Fruit fly (Drosophila melanogaster) whole organism, embryonic: ENCODE measurements around the gene MAPk-Ak2.
A peak's percentile ranks its signal among the peaks of the same experiment; 100 is the strongest.

Experiments used
- Aef1 ChIP-seq: fragments of 200-800 bp; sonication (Bioruptor generic); IDR thresholded peaks from 3 replicates; pipeline ENCODE4 v1.3.6; 2022; ENCODE audit warnings: missing biosample characterization, missing genetic modification characterization
- Blimp-1 ChIP-seq: fragments of 200-800 bp; sonication (Bioruptor generic); optimal IDR thresholded peaks from 3 replicates; lab custom pipeline; 2018; ENCODE audit warnings: missing biosample characterization, missing genetic modification characterization, mild to moderate bottlenecking, moderate library complexity, missing genetic modification reagents
- CG11093 ChIP-seq: fragments of 200-800 bp; sonication (Bioruptor generic); IDR thresholded peaks from 3 replicates; pipeline ENCODE4 v1.3.6; 2022; ENCODE audit warnings: missing biosample characterization, missing genetic modification characterization
- CG12744 ChIP-seq: fragments of 200-800 bp; sonication (Bioruptor generic); optimal IDR thresholded peaks from 2 replicates; lab custom pipeline; 2016; ENCODE audit warnings: missing biosample characterization, missing genetic modification characterization
- CG13424 ChIP-seq: fragments of 200-800 bp; sonication (Bioruptor generic); optimal IDR thresholded peaks from 2 replicates; lab custom pipeline; 2019; ENCODE audit warnings: missing biosample characterization, mild to moderate bottlenecking, missing genetic modification characterization, moderate library complexity
- CG14014 ChIP-seq: fragments of 200-800 bp; sonication (Bioruptor generic); IDR thresholded peaks from 2 replicates; pipeline ENCODE4 v1.3.6; 2022; ENCODE audit warnings: missing biosample characterization, missing genetic modification characterization
- CG15514 ChIP-seq: fragments of 200-800 bp; sonication (Bioruptor generic); optimal IDR thresholded peaks from 3 replicates; lab custom pipeline; 2017; ENCODE audit warnings: missing biosample characterization, missing genetic modification characterization, mild to moderate bottlenecking, moderate library complexity, missing genetic modification reagents
- CG17361 ChIP-seq: fragments of 200-800 bp; sonication (Bioruptor generic); IDR thresholded peaks from 3 replicates; pipeline ENCODE4 v1.3.6; 2022; ENCODE audit warnings: missing biosample characterization, missing genetic modification characterization
- CG18262 ChIP-seq: fragments of 200-800 bp; optimal IDR thresholded peaks from 3 replicates; lab custom pipeline; 2019; ENCODE audit warnings: missing biosample characterization, mild to moderate bottlenecking, missing genetic modification characterization, moderate library complexity
- CG2120 ChIP-seq: fragments of 200-800 bp; sonication (Bioruptor generic); optimal IDR thresholded peaks from 3 replicates; lab custom pipeline; 2016; ENCODE audit warnings: missing biosample characterization, missing genetic modification characterization
- CG30020 ChIP-seq: fragments of 200-800 bp; optimal IDR thresholded peaks from 2 replicates; lab custom pipeline; 2019; ENCODE audit warnings: missing biosample characterization, mild to moderate bottlenecking, missing genetic modification characterization, moderate library complexity
- CG30431 ChIP-seq: fragments of 200-800 bp; sonication (Bioruptor generic); optimal IDR thresholded peaks from 2 replicates; lab custom pipeline; 2017; ENCODE audit warnings: missing biosample characterization, missing genetic modification characterization
- CG4424 ChIP-seq: fragments of 200-800 bp; sonication (Bioruptor generic); optimal IDR thresholded peaks from 3 replicates; lab custom pipeline; 2016; ENCODE audit warnings: missing biosample characterization, missing genetic modification characterization
- CG4854 ChIP-seq: fragments of 200-800 bp; sonication (Bioruptor generic); optimal IDR thresholded peaks from 2 replicates; lab custom pipeline; 2016; ENCODE audit warnings: missing biosample characterization, missing genetic modification characterization, inconsistent platforms
- CG6175 ChIP-seq: fragments of 200-800 bp; sonication (Bioruptor generic); IDR thresholded peaks from 3 replicates; pipeline ENCODE4 v1.3.6; 2022; ENCODE audit warnings: missing biosample characterization, missing genetic modification characterization
- CG7745 ChIP-seq: fragments of 200-800 bp; sonication (Bioruptor generic); optimal IDR thresholded peaks from 2 replicates; lab custom pipeline; 2018; ENCODE audit warnings: missing biosample characterization, mild to moderate bottlenecking, missing genetic modification characterization, moderate library complexity
- CG9437 ChIP-seq: fragments of 200-800 bp; sonication (Bioruptor generic); optimal IDR thresholded peaks from 2 replicates; lab custom pipeline; 2018; ENCODE audit warnings: missing biosample characterization, mild to moderate bottlenecking, missing genetic modification characterization
- CG9932 ChIP-seq: fragments of 200-800 bp; sonication (Bioruptor generic); IDR thresholded peaks from 2 replicates; pipeline ENCODE4 v1.3.6; 2022; ENCODE audit warnings: missing biosample characterization, missing genetic modification characterization
- CoRest ChIP-seq: fragments of 200-800 bp; sonication (Bioruptor generic); optimal IDR thresholded peaks from 3 replicates; lab custom pipeline; 2018; ENCODE audit warnings: missing biosample characterization, mild to moderate bottlenecking, missing genetic modification characterization, moderate library complexity
- D19A ChIP-seq: fragments of 200-800 bp; optimal IDR thresholded peaks from 3 replicates; lab custom pipeline; 2019; ENCODE audit warnings: missing biosample characterization, mild to moderate bottlenecking, missing genetic modification characterization, moderate library complexity
- Ets97D ChIP-seq: fragments of 200-800 bp; sonication (Bioruptor generic); optimal IDR thresholded peaks from 3 replicates; lab custom pipeline; 2016; ENCODE audit warnings: missing biosample characterization, missing genetic modification characterization
- HLH3B ChIP-seq: fragments of 200-800 bp; sonication (Bioruptor generic); IDR thresholded peaks from 2 replicates; pipeline ENCODE4 v1.3.6; 2022; ENCODE audit warnings: missing biosample characterization, missing genetic modification characterization
- HLH54F ChIP-seq: fragments of 200-800 bp; sonication (Bioruptor generic); optimal IDR thresholded peaks from 3 replicates; lab custom pipeline; 2016; ENCODE audit warnings: missing biosample characterization, missing genetic modification characterization
- NFAT ChIP-seq: fragments of 200-800 bp; sonication (Bioruptor generic); IDR thresholded peaks from 2 replicates; pipeline ENCODE4 v1.3.6; 2022; ENCODE audit warnings: missing biosample characterization, missing genetic modification characterization
- Ravus ChIP-seq: fragments of 200-800 bp; sonication (Bioruptor generic); IDR thresholded peaks from 2 replicates; pipeline ENCODE4 v1.3.6; 2022; ENCODE audit warnings: missing biosample characterization, missing genetic modification characterization
- Sox102F ChIP-seq: fragments of 200-800 bp; sonication (Bioruptor generic); optimal IDR thresholded peaks from 2 replicates; lab custom pipeline; 2018; ENCODE audit warnings: missing biosample characterization, mild to moderate bottlenecking, missing genetic modification characterization, moderate library complexity
- Usf ChIP-seq: fragments of 200-800 bp; sonication (Bioruptor generic); optimal IDR thresholded peaks from 2 replicates; lab custom pipeline; 2017; ENCODE audit warnings: missing genotype, missing biosample characterization, missing genetic modification characterization
- YL-1 ChIP-seq: fragments of 200-800 bp; sonication (Bioruptor generic); optimal IDR thresholded peaks from 3 replicates; lab custom pipeline; 2017; ENCODE audit warnings: missing biosample characterization, mild to moderate bottlenecking, missing genetic modification characterization
- amos ChIP-seq: fragments of 200-800 bp; sonication (Bioruptor generic); IDR thresholded peaks from 2 replicates; pipeline ENCODE4 v1.3.6; 2022; ENCODE audit warnings: missing biosample characterization, missing genetic modification characterization; ENCODE audit not compliant: partially characterized antibody
- az2 ChIP-seq: fragments of 200-800 bp; sonication (Bioruptor generic); optimal IDR thresholded peaks from 3 replicates; lab custom pipeline; 2016; ENCODE audit warnings: missing biosample characterization, missing genetic modification characterization
- cas ChIP-seq: fragments of 200-800 bp; sonication (Bioruptor generic); IDR thresholded peaks from 2 replicates; pipeline ENCODE4 v1.3.6; 2022; ENCODE audit warnings: missing biosample characterization, missing genetic modification characterization
- chn ChIP-seq: fragments of 200-800 bp; sonication (Bioruptor generic); optimal IDR thresholded peaks from 2 replicates; lab custom pipeline; 2016; ENCODE audit warnings: missing biosample characterization, missing genetic modification characterization
- cwo ChIP-seq: fragments of 200-800 bp; sonication (Bioruptor generic); optimal IDR thresholded peaks from 3 replicates; lab custom pipeline; 2017; ENCODE audit warnings: missing biosample characterization, missing genetic modification characterization, mild to moderate bottlenecking, moderate library complexity, missing genetic modification reagents
- dimm ChIP-seq: fragments of 200-800 bp; sonication (Bioruptor generic); IDR thresholded peaks from 2 replicates; pipeline ENCODE4 v1.3.6; 2022; ENCODE audit warnings: missing biosample characterization, missing genetic modification characterization
- en ChIP-seq: fragments of 200-800 bp; sonication (Bioruptor generic); optimal IDR thresholded peaks from 2 replicates; lab custom pipeline; 2016; ENCODE audit warnings: missing biosample characterization, missing genetic modification characterization
- esg ChIP-seq: fragments of 200-800 bp; sonication (Bioruptor generic); conservative IDR thresholded peaks from 2 replicates; pipeline ENCODE4 v1.3.6; 2022; ENCODE audit warnings: missing biosample characterization, missing genetic modification characterization
- fu2 ChIP-seq: fragments of 200-800 bp; sonication (Bioruptor generic); optimal IDR thresholded peaks from 2 replicates; lab custom pipeline; 2016; ENCODE audit warnings: missing biosample characterization, missing genetic modification characterization
- gfzf ChIP-seq: fragments of 200-800 bp; sonication (Bioruptor generic); optimal IDR thresholded peaks from 2 replicates; lab custom pipeline; 2016; ENCODE audit warnings: missing biosample characterization, mild to moderate bottlenecking, missing genetic modification characterization, moderate library complexity
- grn ChIP-seq: fragments of 200-800 bp; sonication (Bioruptor generic); optimal IDR thresholded peaks from 3 replicates; lab custom pipeline; 2017; ENCODE audit warnings: missing biosample characterization, missing genetic modification characterization
- gt ChIP-seq: fragments of 200-800 bp; sonication (Bioruptor generic); IDR thresholded peaks from 2 replicates; pipeline ENCODE4 v1.3.6; 2022; ENCODE audit warnings: missing biosample characterization, missing genetic modification characterization
- h ChIP-seq: fragments of >200 bp; optimal IDR thresholded peaks from 2 replicates; lab custom pipeline; 2017
- lab ChIP-seq: fragments of 200-800 bp; sonication (Bioruptor generic); optimal IDR thresholded peaks from 3 replicates; lab custom pipeline; 2017; ENCODE audit warnings: missing biosample characterization, missing genetic modification characterization, mild to moderate bottlenecking, moderate library complexity, missing genetic modification reagents
- oc ChIP-seq: fragments of 200-800 bp; sonication (Bioruptor generic); optimal IDR thresholded peaks from 2 replicates; lab custom pipeline; 2018; ENCODE audit warnings: missing biosample characterization, mild to moderate bottlenecking, missing genetic modification characterization, moderate library complexity
- otp ChIP-seq: fragments of 200-800 bp; sonication (Bioruptor generic); IDR thresholded peaks from 3 replicates; pipeline ENCODE4, ENCODE4 v1.3.6; 2022; ENCODE audit warnings: missing biosample characterization, missing genetic modification characterization
- p53 ChIP-seq: fragments of 200-800 bp; sonication (Bioruptor generic); optimal IDR thresholded peaks from 2 replicates; lab custom pipeline; 2016; ENCODE audit warnings: missing biosample characterization, missing genetic modification characterization
- ranshi ChIP-seq: fragments of 200-800 bp; sonication (Bioruptor generic); IDR thresholded peaks from 2 replicates; pipeline ENCODE4 v1.3.6; 2022; ENCODE audit warnings: missing biosample characterization, missing genetic modification characterization
- tin ChIP-seq: fragments of 200-800 bp; sonication (Bioruptor generic); optimal IDR thresholded peaks from 3 replicates; lab custom pipeline; 2016; ENCODE audit warnings: missing biosample characterization, missing genetic modification characterization
- tll ChIP-seq, 2 experiments: fragments of 200-800 bp in 1 of 2; fragments of >200 bp in 1 of 2; sonication (Bioruptor generic) in 1 of 2; optimal IDR thresholded peaks; 2 replicates each; lab custom pipeline; 2017 to 2019; ENCODE audit warnings: missing biosample characterization in 2 of 2, missing genetic modification characterization in 2 of 2, mild to moderate bottlenecking in 1 of 2, moderate library complexity in 1 of 2
- unc-4 ChIP-seq: fragments of 200-800 bp; sonication (Bioruptor generic); IDR thresholded peaks from 2 replicates; pipeline ENCODE4 v1.3.6; 2022; ENCODE audit warnings: missing biosample characterization, missing genetic modification characterization; ENCODE audit not compliant: partially characterized antibody
- vnd ChIP-seq: fragments of 200-800 bp; sonication (Bioruptor generic); IDR thresholded peaks from 3 replicates; pipeline ENCODE4 v1.3.6; 2022; ENCODE audit warnings: missing biosample characterization, missing genetic modification characterization; ENCODE audit not compliant: partially characterized antibody
- wor ChIP-seq: fragments of 200-800 bp; sonication (Bioruptor generic); IDR thresholded peaks from 2 replicates; pipeline ENCODE4 v1.3.6; 2022; ENCODE audit warnings: missing biosample characterization, missing genetic modification characterization
- zfh2 ChIP-seq: fragments of 200-800 bp; sonication (Bioruptor generic); optimal IDR thresholded peaks from 2 replicates; lab custom pipeline; 2016; ENCODE audit warnings: missing biosample characterization, missing genetic modification characterization

MAPk-Ak2 gene

dm6 chrX:5786559-5786958 is 22.6 kb upstream of the MAPk-Ak2 start:
- TF ChIP-seq Ravus (GFP tag; lab: Robert Waterston, UW) (no peak), tll (GFP tag; optimal IDR thresholded peaks at IDR 0.05; lab: Kevin White, UChicago) (no peak), NFAT (GFP tag; lab: Robert Waterston, UW) (no peak), tin (no peak), CG2120 (GFP tag; lab: Kevin White, UChicago) (no peak), unc-4 (GFP tag; lab: Robert Waterston, UW) (no peak), YL-1 (GFP tag; lab: Kevin White, UChicago) (no peak), CG11093 (GFP tag; lab: Robert Waterston, UW) (no peak), CG4424 (GFP tag; lab: Kevin White, UChicago) (no peak), HLH3B (GFP tag; lab: Robert Waterston, UW) (no peak), CG14014 (peak; percentile 16; the same call in 1 of the 2 replicates), CG9932 (GFP tag; lab: Robert Waterston, UW) (no peak), CG30020 (tag; lab: Kevin White, UChicago) (no peak), Usf (no peak), Aef1 (GFP tag; lab: Robert Waterston, UW) (no peak), dimm (GFP tag; lab: Robert Waterston, UW) (no peak), fu2 (GFP tag; lab: Kevin White, UChicago) (no peak), oc (tag; lab: Kevin White, UChicago) (peak; percentile 33), CG17361 (GFP tag; lab: Robert Waterston, UW) (0 out of 3 replicates have a peak, but pooled peaks have one; percentile 37), HLH54F (GFP tag; lab: Kevin White, UChicago) (no peak), zfh2 (GFP tag; lab: Kevin White, UChicago) (no peak), wor (GFP tag; lab: Robert Waterston, UW) (no peak; the same call in 1 of the 2 replicates), CG12744 (GFP tag; lab: Kevin White, UChicago) (no peak), cwo (GFP tag; lab: Kevin White, UChicago) (no peak), CoRest (tag; lab: Kevin White, UChicago) (peak; percentile 43), CG6175 (GFP tag; lab: Robert Waterston, UW) (no peak), Ets97D (GFP tag; lab: Kevin White, UChicago) (no peak), cas (GFP tag; lab: Robert Waterston, UW) (no peak), CG30431 (GFP tag; lab: Kevin White, UChicago) (no peak), vnd (GFP tag; lab: Robert Waterston, UW) (no peak), Blimp-1 (GFP tag; lab: Kevin White, UChicago) (no peak), grn (no peak), CG13424 (tag; lab: Kevin White, UChicago) (peak; percentile 45), gt (GFP tag; lab: Robert Waterston, UW) (no peak), amos (GFP tag; lab: Robert Waterston, UW) (no peak), lab (GFP tag; lab: Kevin White, UChicago) (no peak), en (GFP tag; lab: Kevin White, UChicago) (no peak), CG7745 (no peak), chn (GFP tag; lab: Kevin White, UChicago) (no peak), esg (GFP tag; lab: Robert Waterston, UW) (no peak), CG18262 (tag; lab: Kevin White, UChicago) (peak; percentile 58), CG9437 (GFP tag; lab: Kevin White, UChicago) (no peak), h (lab: Kevin White, UChicago) (no peak), gfzf (GFP tag; lab: Kevin White, UChicago) (no peak), otp (GFP tag; lab: Robert Waterston, UW) (no peak), Sox102F (GFP tag; lab: Kevin White, UChicago) (peak; percentile 75), p53 (GFP tag; lab: Kevin White, UChicago) (no peak), D19A (no peak), CG15514 (GFP tag; lab: Kevin White, UChicago) (no peak), ranshi (GFP tag; lab: Robert Waterston, UW) (no peak), CG4854 (GFP tag; lab: Kevin White, UChicago) (no peak), az2 (GFP tag; lab: Kevin White, UChicago) (no peak)
